Fruit fly (Drosophila melanogaster) whole organism, prepupa: ENCODE measurements around the gene Pfdn1.

Experiments used
- Blimp-1 ChIP-seq: fragments of 200-800 bp; sonication (Bioruptor generic); optimal IDR thresholded peaks from 3 replicates; lab custom pipeline; 2017; ENCODE audit warnings: missing biosample characterization, missing genetic modification characterization, mild to moderate bottlenecking, moderate library complexity, missing genetic modification reagents
- CG10631 ChIP-seq: fragments of 200-800 bp; sonication (Bioruptor generic); optimal IDR thresholded peaks from 2 replicates; lab custom pipeline; 2016; ENCODE audit warnings: missing biosample characterization, missing genetic modification characterization
- CG10669 ChIP-seq: fragments of 200-800 bp; sonication (Bioruptor generic); optimal IDR thresholded peaks from 3 replicates; lab custom pipeline; 2018; ENCODE audit warnings: missing biosample characterization, mild to moderate bottlenecking, missing genetic modification characterization, moderate library complexity
- CG11294 ChIP-seq: fragments of 200-800 bp; sonication (Bioruptor generic); IDR thresholded peaks from 2 replicates; pipeline ENCODE4 v1.3.6; 2022; ENCODE audit warnings: missing biosample characterization, missing genetic modification characterization
- CG11762 ChIP-seq: fragments of 200-800 bp; sonication (Bioruptor generic); optimal IDR thresholded peaks from 3 replicates; lab custom pipeline; 2016; ENCODE audit warnings: missing biosample characterization, missing genetic modification characterization; ENCODE audit not compliant: insufficient read depth
- CG11902 ChIP-seq: fragments of 200-800 bp; sonication (Bioruptor generic); optimal IDR thresholded peaks from 3 replicates; lab custom pipeline; 2016; ENCODE audit warnings: missing biosample characterization, missing genetic modification characterization
- CG1621 ChIP-seq: fragments of 200-800 bp; sonication (Bioruptor generic); optimal IDR thresholded peaks from 3 replicates; lab custom pipeline; 2018; ENCODE audit warnings: missing biosample characterization, mild to moderate bottlenecking, missing genetic modification characterization
- CG16779 ChIP-seq: fragments of 200-800 bp; sonication (Bioruptor generic); optimal IDR thresholded peaks from 3 replicates; lab custom pipeline; 2017; ENCODE audit warnings: missing biosample characterization, mild to moderate bottlenecking, missing genetic modification characterization
- CG31627 ChIP-seq: fragments of 200-800 bp; sonication (Bioruptor generic); optimal IDR thresholded peaks from 3 replicates; lab custom pipeline; 2016; ENCODE audit warnings: missing biosample characterization, missing genetic modification characterization
- CG32006 ChIP-seq: fragments of 200-800 bp; sonication (Bioruptor generic); optimal IDR thresholded peaks from 3 replicates; lab custom pipeline; 2017; ENCODE audit warnings: missing biosample characterization, mild to moderate bottlenecking, missing genetic modification characterization
- CG34406 ChIP-seq: fragments of 200-800 bp; sonication (Bioruptor generic); optimal IDR thresholded peaks from 3 replicates; lab custom pipeline; 2016; ENCODE audit warnings: missing biosample characterization, missing genetic modification characterization
- CG3919 ChIP-seq: fragments of 200-800 bp; sonication (Bioruptor generic); optimal IDR thresholded peaks from 3 replicates; lab custom pipeline; 2016; ENCODE audit warnings: missing biosample characterization, missing genetic modification characterization
- CG4318 ChIP-seq: fragments of 200-800 bp; sonication (Bioruptor generic); optimal IDR thresholded peaks from 3 replicates; lab custom pipeline; 2017; ENCODE audit warnings: missing biosample characterization, mild to moderate bottlenecking, missing genetic modification characterization
- CG6792 ChIP-seq: fragments of 200-800 bp; sonication (Bioruptor generic); optimal IDR thresholded peaks from 3 replicates; lab custom pipeline; 2016; ENCODE audit warnings: missing biosample characterization, missing genetic modification characterization
- CG6808 ChIP-seq: fragments of 200-800 bp; sonication (Bioruptor generic); optimal IDR thresholded peaks from 3 replicates; lab custom pipeline; 2017; ENCODE audit warnings: missing biosample characterization, missing genetic modification characterization, mild to moderate bottlenecking, moderate library complexity, missing genetic modification reagents
- CG6854 ChIP-seq: fragments of 200-800 bp; sonication (Bioruptor generic); optimal IDR thresholded peaks from 2 replicates; lab custom pipeline; 2017; ENCODE audit warnings: missing biosample characterization, mild to moderate bottlenecking, missing genetic modification characterization
- CG7368 ChIP-seq: fragments of 200-800 bp; sonication (Bioruptor generic); optimal IDR thresholded peaks from 3 replicates; lab custom pipeline; 2016; ENCODE audit warnings: missing biosample characterization, missing genetic modification characterization
- CG8319 ChIP-seq: fragments of 200-800 bp; sonication (Bioruptor generic); optimal IDR thresholded peaks from 3 replicates; lab custom pipeline; 2016; ENCODE audit warnings: missing biosample characterization, missing genetic modification characterization
- CG9139 ChIP-seq: fragments of 200-800 bp; sonication (Bioruptor generic); optimal IDR thresholded peaks from 3 replicates; lab custom pipeline; 2017; ENCODE audit warnings: missing biosample characterization, mild to moderate bottlenecking, missing genetic modification characterization
- Eip75B ChIP-seq: fragments of 200-800 bp; sonication (Bioruptor generic); optimal IDR thresholded peaks from 3 replicates; lab custom pipeline; 2016; ENCODE audit warnings: missing biosample characterization, missing genetic modification characterization
- Eip78C ChIP-seq: fragments of 200-800 bp; sonication (Bioruptor generic); peaks from one replicate; lab custom pipeline; 2016; ENCODE audit warnings: missing biosample characterization, missing genetic modification characterization
- Eip93F ChIP-seq: fragments of 200-800 bp; sonication (Bioruptor generic); optimal IDR thresholded peaks from 2 replicates; lab custom pipeline; 2016; ENCODE audit warnings: missing biosample characterization, mild to moderate bottlenecking, missing genetic modification characterization
- Ets21C ChIP-seq: fragments of 200-800 bp; sonication (Bioruptor generic); optimal IDR thresholded peaks from 3 replicates; lab custom pipeline; 2016; ENCODE audit warnings: missing biosample characterization, missing genetic modification characterization
- Ets96B ChIP-seq: fragments of 200-800 bp; optimal IDR thresholded peaks from 2 replicates; lab custom pipeline; 2019; ENCODE audit warnings: missing biosample characterization, mild to moderate bottlenecking, missing genetic modification characterization, moderate library complexity
- Gug ChIP-seq: fragments of 200-800 bp; sonication (Bioruptor generic); IDR thresholded peaks from 2 replicates; pipeline ENCODE4 v1.3.6; 2022; ENCODE audit warnings: missing biosample characterization, missing genetic modification characterization
- Hr39 ChIP-seq: fragments of 200-800 bp; sonication (Bioruptor generic); optimal IDR thresholded peaks from 2 replicates; lab custom pipeline; 2016; ENCODE audit warnings: missing biosample characterization, missing genetic modification characterization
- Hr4 ChIP-seq: fragments of 200-800 bp; sonication (Bioruptor generic); optimal IDR thresholded peaks from 3 replicates; lab custom pipeline; 2016; ENCODE audit warnings: missing biosample characterization, missing genetic modification characterization
- Lpt ChIP-seq: fragments of 200-800 bp; sonication (Bioruptor generic); optimal IDR thresholded peaks from 3 replicates; lab custom pipeline; 2016; ENCODE audit warnings: missing biosample characterization, missing genetic modification characterization
- Met ChIP-seq: fragments of 200-800 bp; sonication (Bioruptor generic); optimal IDR thresholded peaks from 3 replicates; lab custom pipeline; 2016; ENCODE audit warnings: missing biosample characterization, missing genetic modification characterization
- OdsH ChIP-seq: fragments of 200-800 bp; sonication (Bioruptor generic); optimal IDR thresholded peaks from 3 replicates; lab custom pipeline; 2016; ENCODE audit warnings: missing biosample characterization, missing genetic modification characterization
- Smox ChIP-seq: fragments of 200-800 bp; sonication (Bioruptor generic); optimal IDR thresholded peaks from 3 replicates; lab custom pipeline; 2016; ENCODE audit warnings: missing biosample characterization, missing genetic modification characterization
- Sox14 ChIP-seq: fragments of 200-800 bp; sonication (Bioruptor generic); optimal IDR thresholded peaks from 3 replicates; lab custom pipeline; 2016; ENCODE audit warnings: missing biosample characterization, missing genetic modification characterization
- Sox15 ChIP-seq: fragments of 200-800 bp; sonication (Bioruptor generic); optimal IDR thresholded peaks from 3 replicates; lab custom pipeline; 2016; ENCODE audit warnings: missing biosample characterization, missing genetic modification characterization
- achi ChIP-seq: fragments of 200-800 bp; sonication (Bioruptor generic); optimal IDR thresholded peaks from 3 replicates; lab custom pipeline; 2016; ENCODE audit warnings: missing biosample characterization, missing genetic modification characterization
- acj6 ChIP-seq: fragments of 200-800 bp; sonication (Bioruptor generic); optimal IDR thresholded peaks from 3 replicates; lab custom pipeline; 2016; ENCODE audit warnings: missing biosample characterization, missing genetic modification characterization
- cyc ChIP-seq: fragments of 200-800 bp; sonication (Bioruptor generic); optimal IDR thresholded peaks from 3 replicates; lab custom pipeline; 2016; ENCODE audit warnings: missing biosample characterization, missing genetic modification characterization
- dac ChIP-seq: fragments of 200-800 bp; sonication (Bioruptor generic); optimal IDR thresholded peaks from 2 replicates; lab custom pipeline; 2017; ENCODE audit warnings: missing biosample characterization, mild to moderate bottlenecking, missing genetic modification characterization
- dsx ChIP-seq: fragments of 200-800 bp; optimal IDR thresholded peaks from 3 replicates; lab custom pipeline; 2019; ENCODE audit warnings: missing biosample characterization, mild to moderate bottlenecking, missing genetic modification characterization, moderate library complexity; ENCODE audit not compliant: poor library complexity, severe bottlenecking
- eg ChIP-seq: fragments of 200-800 bp; sonication (Bioruptor generic); IDR thresholded peaks from 3 replicates; pipeline ENCODE4 v1.3.6; 2022; ENCODE audit warnings: missing biosample characterization, missing genetic modification characterization
- esn ChIP-seq: fragments of 200-800 bp; sonication (Bioruptor generic); optimal IDR thresholded peaks from 2 replicates; lab custom pipeline; 2016; ENCODE audit warnings: missing biosample characterization, mild to moderate bottlenecking, missing genetic modification characterization, moderate library complexity
- fd59A ChIP-seq: fragments of 200-800 bp; sonication (Bioruptor generic); optimal IDR thresholded peaks from 2 replicates; lab custom pipeline; 2017; ENCODE audit warnings: missing biosample characterization, mild to moderate bottlenecking, missing genetic modification characterization, missing genetic modification reagents
- fd85E ChIP-seq: fragments of 200-800 bp; sonication (Bioruptor generic); optimal IDR thresholded peaks from 3 replicates; lab custom pipeline; 2016; ENCODE audit warnings: missing biosample characterization, missing genetic modification characterization
- fkh ChIP-seq: fragments of 200-800 bp; sonication (Bioruptor generic); optimal IDR thresholded peaks from 3 replicates; lab custom pipeline; 2017; ENCODE audit warnings: missing biosample characterization, mild to moderate bottlenecking, missing genetic modification characterization, moderate library complexity
- lz ChIP-seq: fragments of 200-800 bp; sonication (Bioruptor generic); optimal IDR thresholded peaks from 3 replicates; lab custom pipeline; 2016; ENCODE audit warnings: missing biosample characterization, missing genetic modification characterization
- pdm3 ChIP-seq: fragments of 200-800 bp; sonication (Bioruptor generic); optimal IDR thresholded peaks from 3 replicates; lab custom pipeline; 2016; ENCODE audit warnings: missing biosample characterization, missing genetic modification characterization
- salr ChIP-seq, 2 experiments: fragments of 200-800 bp; sonication (Bioruptor generic); optimal IDR thresholded peaks; 3 replicates each; lab custom pipeline; 2016 to 2018; ENCODE audit warnings: missing biosample characterization in 2 of 2, missing genetic modification characterization in 2 of 2, mild to moderate bottlenecking in 1 of 2
- spab ChIP-seq: fragments of 200-800 bp; sonication (Bioruptor generic); optimal IDR thresholded peaks from 2 replicates; lab custom pipeline; 2017; ENCODE audit warnings: missing biosample characterization, mild to moderate bottlenecking, missing genetic modification characterization, missing genetic modification reagents
- ss ChIP-seq, 2 experiments: fragments of 200-800 bp; sonication (Bioruptor generic); optimal IDR thresholded peaks; 2 replicates in 1 of 2; 3 replicates in 1 of 2; lab custom pipeline; 2017 to 2018; ENCODE audit warnings: mild to moderate bottlenecking in 2 of 2, missing biosample characterization in 2 of 2, missing genetic modification characterization in 2 of 2, moderate library complexity in 1 of 2
- svp ChIP-seq: fragments of 200-800 bp; sonication (Bioruptor generic); peaks from one replicate; lab custom pipeline; 2016; ENCODE audit warnings: missing biosample characterization, missing genetic modification characterization
- topi ChIP-seq: fragments of 200-800 bp; sonication (Bioruptor generic); optimal IDR thresholded peaks from 3 replicates; lab custom pipeline; 2016; ENCODE audit warnings: missing biosample characterization, missing genetic modification characterization
- vri ChIP-seq: fragments of 200-800 bp; sonication (Bioruptor generic); optimal IDR thresholded peaks from 3 replicates; lab custom pipeline; 2016; ENCODE audit warnings: missing biosample characterization, mild to moderate bottlenecking, missing genetic modification characterization

Gene Pfdn1

DNA sequence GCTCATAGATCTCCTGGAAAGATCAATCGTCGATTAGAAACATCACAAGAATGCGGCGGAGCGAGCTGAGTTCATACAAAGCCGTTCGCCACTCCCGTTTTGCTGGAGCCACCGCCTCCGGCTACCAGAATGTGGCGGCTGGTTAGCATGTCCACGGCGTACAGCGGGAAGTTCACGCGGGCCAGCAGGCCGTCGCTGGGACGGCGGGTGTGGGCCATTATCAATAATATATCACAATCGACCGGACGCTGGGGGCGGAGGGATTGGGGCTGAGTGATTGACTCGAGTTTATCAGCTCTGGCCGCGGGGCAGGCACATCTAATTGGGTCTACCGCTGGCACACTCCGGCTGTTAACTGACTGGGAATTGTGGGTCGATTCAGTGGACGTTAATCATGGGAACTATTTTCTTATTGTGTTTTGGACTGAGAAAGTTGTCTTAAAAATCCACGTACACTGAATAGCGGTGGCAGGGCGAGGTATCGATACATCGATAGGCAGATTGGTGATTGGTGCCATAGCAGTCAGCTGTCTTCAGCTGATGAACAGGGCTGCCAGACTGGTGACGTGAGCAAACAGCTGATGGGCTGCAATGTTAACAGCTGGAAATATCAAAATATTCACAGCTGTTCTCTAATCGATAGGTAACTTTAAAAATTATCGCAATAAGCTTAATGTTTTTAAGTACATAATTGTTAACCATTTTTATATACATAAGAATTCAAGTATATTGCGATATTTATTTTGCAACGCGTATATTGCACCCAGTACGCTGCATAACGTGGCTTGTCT lies 29.8 kb downstream of the Pfdn1 start, which contains the start of gene CG9175:
CG9175 (minus strand) TSS at position 488 of the 791 bp plus-strand sequence.
- no peak for TF ChIP-seq dsx (GFP tag; lab: Kevin White, UChicago)
- no peak for TF ChIP-seq CG9139 (GFP tag; lab: Kevin White, UChicago)
- TF ChIP-seq Eip93F (GFP tag; lab: Kevin White, UChicago) = no peak
- TF ChIP-seq Hr4 = no peak
- TF ChIP-seq CG6808 (GFP tag; lab: Kevin White, UChicago) = no peak
- no peak for TF ChIP-seq Lpt (GFP tag; lab: Kevin White, UChicago)
- no peak for TF ChIP-seq Gug
- no peak for TF ChIP-seq CG6854 (GFP tag; lab: Kevin White, UChicago)
- peak; percentile 49 for TF ChIP-seq CG1621
- no peak for TF ChIP-seq CG8319 (GFP tag; lab: Kevin White, UChicago)
- no peak for TF ChIP-seq OdsH (GFP tag; lab: Kevin White, UChicago)
- TF ChIP-seq lz (GFP tag; lab: Kevin White, UChicago) = peak; percentile 14
- no peak for TF ChIP-seq Blimp-1 (GFP tag; lab: Kevin White, UChicago)
- TF ChIP-seq CG11902 (GFP tag; lab: Kevin White, UChicago) = no peak
- TF ChIP-seq eg (GFP tag; lab: Robert Waterston, UW) = no peak; the same call in 2 of the 3 replicates
- TF ChIP-seq Smox (GFP tag; lab: Kevin White, UChicago) = no peak
- TF ChIP-seq CG32006 (GFP tag; lab: Kevin White, UChicago) = no peak
- no peak for TF ChIP-seq Hr39 (GFP tag; lab: Kevin White, UChicago)
- no peak for TF ChIP-seq topi (GFP tag; lab: Kevin White, UChicago)
- TF ChIP-seq Ets96B = no peak
- TF ChIP-seq Met = no peak
- no peak for TF ChIP-seq vri (GFP tag; lab: Kevin White, UChicago)
- TF ChIP-seq spab = no peak
- no peak for TF ChIP-seq CG11762 (GFP tag; lab: Kevin White, UChicago)
- TF ChIP-seq dac (GFP tag; lab: Kevin White, UChicago) = no peak
- TF ChIP-seq Eip78C (GFP tag; lab: Kevin White, UChicago) = peak; percentile 80
- TF ChIP-seq CG7368 = no peak
- peak; percentile 38 for TF ChIP-seq fkh (GFP tag; lab: Kevin White, UChicago)
- TF ChIP-seq acj6 (GFP tag; lab: Kevin White, UChicago) = no peak
- no peak for TF ChIP-seq achi (GFP tag; lab: Kevin White, UChicago)
- TF ChIP-seq CG11294 (GFP tag; lab: Robert Waterston, UW) = no peak
- TF ChIP-seq ss (GFP tag; optimal IDR thresholded peaks at IDR 0.05; lab: Kevin White, UChicago) = no peak
- no peak for TF ChIP-seq salr (GFP tag; optimal IDR thresholded peaks at IDR 0.05; lab: Kevin White, UChicago)
- no peak for TF ChIP-seq pdm3 (GFP tag; lab: Kevin White, UChicago)
- TF ChIP-seq fd59A (GFP tag; lab: Kevin White, UChicago) = no peak
- TF ChIP-seq CG6792 (GFP tag; lab: Kevin White, UChicago) = no peak
- TF ChIP-seq Ets21C = no peak
- TF ChIP-seq CG10631 (GFP tag; lab: Kevin White, UChicago) = no peak
- peak; percentile 47 for TF ChIP-seq Sox14 (GFP tag; lab: Kevin White, UChicago)
- TF ChIP-seq fd85E (GFP tag; lab: Kevin White, UChicago) = no peak
- TF ChIP-seq CG10669 = no peak
- no peak for TF ChIP-seq CG16779 (tag; lab: Kevin White, UChicago)
- TF ChIP-seq CG4318 = no peak
- TF ChIP-seq Eip75B (GFP tag; lab: Kevin White, UChicago) = no peak
- TF ChIP-seq Sox15 (GFP tag; lab: Kevin White, UChicago) = no peak
- TF ChIP-seq CG34406 = no peak
- TF ChIP-seq CG3919 = no peak
- TF ChIP-seq esn = no peak
- peak; percentile 21 for TF ChIP-seq CG31627
- no peak for TF ChIP-seq cyc (GFP tag; lab: Kevin White, UChicago)
- peak; percentile 96 for TF ChIP-seq svp (GFP tag; lab: Kevin White, UChicago)
